Worm (Caenorhabditis elegans) whole organism, L3 larva: ENCODE results near the gene nsph-4.3.

Experiments
- aly-2 ChIP-seq: fragments of 150-350 bp; optimal IDR thresholded peaks from 2 replicates; lab custom pipeline; 2014; ENCODE audit warnings: missing biosample characterization, missing genetic modification characterization
- ceh-9 ChIP-seq: sonication (generic microtip); optimal IDR thresholded peaks from 2 replicates; lab custom pipeline; 2018; ENCODE audit warnings: missing biosample characterization, missing genetic modification characterization
- daf-12 ChIP-seq: fragments of 150-350 bp; optimal IDR thresholded peaks from 2 replicates; lab custom pipeline; 2014; ENCODE audit warnings: missing biosample characterization, missing genetic modification reagents, missing genetic modification characterization
- egl-27 ChIP-seq: sonication (generic microtip); optimal IDR thresholded peaks from 4 replicates; lab custom pipeline; 2017; ENCODE audit warnings: missing biosample characterization, missing genetic modification reagents, missing genetic modification characterization
- egl-5 ChIP-seq: fragments of 150-350 bp; optimal IDR thresholded peaks from 2 replicates; lab custom pipeline; 2017; ENCODE audit warnings: missing biosample characterization, missing genetic modification reagents, missing genetic modification characterization, inconsistent platforms
- elt-2 ChIP-seq: sonication (generic microtip); optimal IDR thresholded peaks from 2 replicates; lab custom pipeline; 2016; ENCODE audit warnings: missing genetic modification reagents, mild to moderate bottlenecking, missing genetic modification characterization, missing compliant biosample characterization
- elt-3 ChIP-seq, 3 experiments: fragments of 150-350 bp in 1 of 3; sonication (generic microtip) in 2 of 3; optimal IDR thresholded peaks; 2 replicates in 2 of 3; 4 replicates in 1 of 3; lab custom pipeline; 2014 to 2017; ENCODE audit warnings: missing biosample characterization in 3 of 3, missing genetic modification characterization in 3 of 3
- eor-1 ChIP-seq, 2 experiments: fragments of 150-350 bp; optimal IDR thresholded peaks; 2 replicates each; lab custom pipeline; 2014 to 2018; ENCODE audit warnings: missing biosample characterization in 2 of 2, missing genetic modification characterization in 2 of 2
- lin-15B ChIP-seq: fragments of 150-350 bp; optimal IDR thresholded peaks from 2 replicates; lab custom pipeline; 2014; ENCODE audit warnings: missing biosample characterization, missing genetic modification characterization
- lsy-12 ChIP-seq: sonication (generic microtip); optimal IDR thresholded peaks from 2 replicates; lab custom pipeline; 2016; ENCODE audit warnings: mild to moderate bottlenecking, missing genetic modification characterization, missing compliant biosample characterization
- mdl-1 ChIP-seq: fragments of 150-350 bp; optimal IDR thresholded peaks from 2 replicates; lab custom pipeline; 2014; ENCODE audit warnings: missing biosample characterization, missing genetic modification characterization
- mml-1 ChIP-seq: fragments of 150-350 bp; sonication (generic microtip); optimal IDR thresholded peaks from 3 replicates; lab custom pipeline; 2014; ENCODE audit warnings: missing biosample characterization, missing genetic modification characterization
- nfya-1 ChIP-seq: sonication (generic microtip); optimal IDR thresholded peaks from 2 replicates; lab custom pipeline; 2017; ENCODE audit warnings: missing genetic modification characterization, mild to moderate bottlenecking, missing compliant biosample characterization, antibody characterized with exemption, moderate library complexity; ENCODE audit not compliant: insufficient read depth
- nhr-11 ChIP-seq: fragments of 150-350 bp; optimal IDR thresholded peaks from 2 replicates; lab custom pipeline; 2014; ENCODE audit warnings: missing biosample characterization, missing genetic modification characterization
- nhr-12 ChIP-seq: fragments of 150-350 bp; optimal IDR thresholded peaks from 2 replicates; lab custom pipeline; 2014; ENCODE audit warnings: missing biosample characterization, missing genetic modification characterization
- nhr-23 ChIP-seq: fragments of 150-350 bp; optimal IDR thresholded peaks from 2 replicates; lab custom pipeline; 2014; ENCODE audit warnings: missing biosample characterization, missing genetic modification reagents, missing genetic modification characterization
- nhr-237 ChIP-seq: fragments of 150-350 bp; optimal IDR thresholded peaks from 2 replicates; lab custom pipeline; 2014; ENCODE audit warnings: missing biosample characterization, missing genetic modification characterization
- nhr-25 ChIP-seq: sonication (generic microtip); optimal IDR thresholded peaks from 2 replicates; lab custom pipeline; 2017; ENCODE audit warnings: missing biosample characterization, missing genetic modification characterization
- nhr-28 ChIP-seq: fragments of 150-350 bp; optimal IDR thresholded peaks from 2 replicates; lab custom pipeline; 2014; ENCODE audit warnings: missing biosample characterization, missing genetic modification characterization
- nhr-43 ChIP-seq: sonication (generic microtip); optimal IDR thresholded peaks from 2 replicates; lab custom pipeline; 2016; ENCODE audit warnings: mild to moderate bottlenecking, missing genetic modification characterization, missing compliant biosample characterization; ENCODE audit not compliant: poor library complexity, severe bottlenecking
- nhr-67 ChIP-seq: fragments of 150-350 bp; optimal IDR thresholded peaks from 2 replicates; lab custom pipeline; 2014; ENCODE audit warnings: missing biosample characterization, missing genetic modification characterization
- nhr-76 ChIP-seq: fragments of 150-350 bp; sonication (generic microtip); optimal IDR thresholded peaks from 5 replicates; lab custom pipeline; 2014; ENCODE audit warnings: missing biosample characterization, missing genetic modification characterization
- pqm-1 ChIP-seq: fragments of 150-350 bp; optimal IDR thresholded peaks from 2 replicates; lab custom pipeline; 2017; ENCODE audit warnings: missing biosample characterization, missing genetic modification characterization, inconsistent platforms
- skn-1 ChIP-seq: fragments of 150-350 bp; optimal IDR thresholded peaks from 2 replicates; lab custom pipeline; 2014; ENCODE audit warnings: missing biosample characterization, missing genetic modification characterization
- tbx-2 ChIP-seq: sonication (generic microtip); optimal IDR thresholded peaks from 2 replicates; lab custom pipeline; 2016; ENCODE audit warnings: mild to moderate bottlenecking, missing genetic modification characterization, missing compliant biosample characterization
- unc-39 ChIP-seq: sonication (generic microtip); optimal IDR thresholded peaks from 4 replicates; lab custom pipeline; 2017; ENCODE audit warnings: missing biosample characterization, missing genetic modification characterization
- unc-62 ChIP-seq: fragments of 150-350 bp; sonication (generic microtip); optimal IDR thresholded peaks from 4 replicates; lab custom pipeline; 2014; ENCODE audit warnings: missing biosample characterization, missing genetic modification reagents, missing genetic modification characterization
- ztf-4 ChIP-seq: fragments of 150-350 bp; optimal IDR thresholded peaks from 2 replicates; lab custom pipeline; 2014; ENCODE audit warnings: missing biosample characterization, missing genetic modification characterization

Gene nsph-4.3

DNA sequence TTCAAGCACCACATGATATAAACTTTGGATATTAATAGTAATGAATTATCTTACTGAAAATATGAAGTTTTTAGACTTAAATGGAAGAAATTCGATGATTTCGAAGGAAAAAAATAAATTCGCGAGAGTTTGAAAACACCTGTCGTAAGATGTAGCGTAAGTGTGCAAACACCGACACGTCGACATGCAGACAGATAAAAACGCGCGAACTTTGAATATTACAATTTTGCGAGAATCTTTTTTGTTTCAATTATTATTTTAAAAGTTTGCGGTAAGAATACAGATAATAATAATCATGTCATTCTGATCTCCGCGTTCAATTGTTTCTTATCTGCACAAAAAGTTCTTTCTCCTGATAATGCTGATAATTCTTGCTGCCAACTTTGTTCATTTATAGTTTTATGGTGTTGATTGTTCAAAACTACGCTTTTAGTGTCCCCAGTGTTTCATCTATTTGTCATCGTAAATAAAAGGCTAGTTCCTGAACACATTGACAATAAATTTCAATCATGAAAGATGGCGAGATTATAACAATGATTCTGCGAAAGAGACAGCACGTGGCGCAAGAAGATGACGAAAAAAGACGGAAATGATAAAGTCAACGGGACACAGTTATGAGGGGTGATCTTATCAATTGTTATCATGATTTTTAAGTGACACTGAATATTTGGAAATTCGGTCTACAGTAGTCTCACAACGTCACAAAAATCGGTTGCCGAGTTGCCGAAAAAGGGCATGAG is 35.0 kb upstream of the nsph-4.3 start:
- peak; percentile 28 for TF ChIP-seq nhr-23 (tag; lab: Kevin White, UChicago)
- peak in 1 of 3 experiments; percentile 92 for TF ChIP-seq elt-3 (tag; optimal IDR thresholded peaks at IDR 0.05; lab: Kevin White, UChicago)
- TF ChIP-seq lin-15B (tag; lab: Kevin White, UChicago) = no peak
- no peak for TF ChIP-seq nhr-76 (tag; lab: Kevin White, UChicago)
- TF ChIP-seq pqm-1 = peak; percentile 83
- peak; percentile 77 for TF ChIP-seq skn-1 (tag; lab: Kevin White, UChicago)
- TF ChIP-seq nhr-25 = peak; percentile 35
- TF ChIP-seq nhr-43 = peak; percentile 57
- TF ChIP-seq elt-2 (tag; lab: Kevin White, UChicago) = peak; percentile 99
- TF ChIP-seq nhr-67 = no peak
- peak; percentile 34 for TF ChIP-seq mdl-1 (tag; lab: Kevin White, UChicago)

- TF ChIP-seq nhr-43 (peak; percentile 20), ceh-9 (tag; lab: Kevin White, UChicago) (no peak), nfya-1 (peak; percentile 36)
Measured at ce11 chrIII:7643084-7643483, 34.0 kb upstream of the nsph-4.3 start, which contains the start of gene upp-1. Gene upp-1 (minus strand): TSS chrIII:7643101.

DNA sequence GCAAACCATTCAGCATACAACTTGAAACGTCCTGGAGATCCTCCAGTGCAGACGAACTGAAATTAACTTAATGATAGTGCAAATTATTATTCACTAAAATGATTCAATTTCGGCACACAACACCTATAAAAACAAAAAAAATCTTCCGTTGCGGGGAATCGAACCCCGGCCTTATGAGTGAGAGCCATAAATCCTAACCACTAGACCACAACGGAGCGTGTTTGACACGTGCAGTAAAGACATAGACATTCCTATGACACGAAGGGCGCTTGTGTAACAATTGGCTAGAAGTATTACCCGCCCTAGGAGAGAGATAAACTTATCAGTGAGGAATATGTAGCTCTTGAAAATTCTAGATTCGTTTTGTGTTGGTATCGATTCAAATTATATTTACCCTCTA is 32.9 kb upstream of the nsph-4.3 start:
- TF ChIP-seq pqm-1 (peak; percentile 27), nhr-43 (peak; percentile 66), eor-1 (tag; optimal IDR thresholded peaks at IDR 0.05; lab: Kevin White, UChicago) (no peak), nhr-25 (peak; percentile 13), mdl-1 (tag; lab: Kevin White, UChicago) (peak; percentile 45), egl-27 (no peak), elt-2 (tag; lab: Kevin White, UChicago) (peak; percentile 23), nhr-23 (tag; lab: Kevin White, UChicago) (peak; percentile 2)

DNA sequence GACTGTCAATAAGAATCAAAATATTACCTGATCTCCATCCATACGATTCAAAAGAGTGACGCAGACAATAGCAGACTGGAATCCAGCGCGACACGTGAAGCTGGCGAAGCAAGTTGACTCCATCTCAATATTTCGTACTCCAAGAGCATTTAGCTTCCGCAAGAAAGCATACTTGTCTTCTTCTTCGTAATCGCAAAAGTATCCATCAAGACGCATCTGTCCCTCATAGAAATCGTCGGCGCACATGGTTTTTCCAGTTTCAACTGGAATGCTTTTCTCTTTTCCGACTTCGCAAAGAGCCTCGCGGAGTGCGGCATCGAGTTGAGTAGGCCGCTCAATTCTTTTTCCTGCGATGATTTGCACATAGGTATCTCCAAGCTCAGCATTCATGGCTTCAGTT is 32.3 kb upstream of the nsph-4.3 start:
- TF ChIP-seq lin-15B (tag; lab: Kevin White, UChicago) (no peak), aly-2 (tag; lab: Kevin White, UChicago) (no peak), nhr-237 (tag; lab: Kevin White, UChicago) (no peak), daf-12 (tag; lab: Kevin White, UChicago) (no peak), mml-1 (tag; lab: Kevin White, UChicago) (no peak), lsy-12 (tag; lab: Kevin White, UChicago) (no peak), nhr-12 (tag; lab: Kevin White, UChicago) (no peak), elt-2 (tag; lab: Kevin White, UChicago) (no peak), ceh-9 (tag; lab: Kevin White, UChicago) (no peak), mdl-1 (tag; lab: Kevin White, UChicago) (no peak), ztf-4 (no peak), nfya-1 (no peak)

DNA sequence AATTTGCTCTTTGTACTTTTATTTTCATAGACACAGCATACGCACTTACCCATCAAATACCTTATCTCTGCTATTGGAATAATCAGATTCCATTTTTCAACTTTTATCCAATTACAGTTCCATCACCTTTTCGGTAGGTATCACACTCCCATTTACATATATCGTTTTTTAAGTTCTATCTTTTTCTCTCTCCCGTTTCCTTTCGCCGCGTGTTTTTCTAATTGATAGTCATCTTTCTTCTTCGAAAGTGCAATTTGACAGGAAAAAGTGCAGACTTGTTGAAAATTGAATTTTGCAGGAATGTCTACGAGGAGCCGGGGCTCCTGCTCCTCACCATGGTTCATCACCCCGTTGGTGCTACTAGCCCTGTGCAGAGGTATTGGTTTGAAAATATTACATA is 16.0 kb upstream of the nsph-4.3 start, which contains the start of gene fbn-1:
Gene fbn-1, plus strand, starts transcription at position 301 of the 400 bp plus-strand sequence.
- TF ChIP-seq lsy-12 (tag; lab: Kevin White, UChicago) (no peak), nhr-67 (no peak), elt-2 (tag; lab: Kevin White, UChicago) (no peak), ztf-4 (no peak), lin-15B (tag; lab: Kevin White, UChicago) (no peak), nhr-28 (no peak), egl-5 (tag; lab: Kevin White, UChicago) (no peak), tbx-2 (tag; lab: Kevin White, UChicago) (no peak), unc-62 (GFP tag; lab: Kevin White, UChicago) (no peak), nfya-1 (no peak), unc-39 (tag; lab: Kevin White, UChicago) (no peak), pqm-1 (no peak)
- TF ChIP-seq, all 47 proteins: peak for 0

ce11 chrIII:7622922-7623321 is 13.9 kb upstream of the nsph-4.3 start:
- peak; percentile 3 for TF ChIP-seq nhr-23 (tag; lab: Kevin White, UChicago)
- TF ChIP-seq tbx-2 (tag; lab: Kevin White, UChicago) = no peak
- peak in 1 of 3 experiments; percentile 64 for TF ChIP-seq elt-3 (tag; optimal IDR thresholded peaks at IDR 0.05; lab: Kevin White, UChicago)
- peak; percentile 12 for TF ChIP-seq nhr-25
- no peak for TF ChIP-seq nhr-11
